Fruit fly (Drosophila melanogaster) whole organism, pupa: ENCODE results near the gene CG32459.

Source experiments
- CG13204 ChIP-seq: fragments of 200-800 bp; sonication (Bioruptor generic); optimal IDR thresholded peaks from 2 replicates; lab custom pipeline; 2018; ENCODE audit warnings: missing biosample characterization, mild to moderate bottlenecking, missing genetic modification characterization, moderate library complexity
- CG14655 ChIP-seq: fragments of 200-800 bp; sonication (Bioruptor generic); optimal IDR thresholded peaks from 3 replicates; lab custom pipeline; 2017; ENCODE audit warnings: mild to moderate bottlenecking, missing biosample characterization, missing genetic modification reagents, missing genetic modification characterization
- CG15710 ChIP-seq: fragments of 200-800 bp; sonication (Bioruptor generic); optimal IDR thresholded peaks from 2 replicates; lab custom pipeline; 2018; ENCODE audit warnings: missing biosample characterization, mild to moderate bottlenecking, missing genetic modification characterization, moderate library complexity
- CG8159 ChIP-seq: fragments of 200-800 bp; sonication (Bioruptor generic); optimal IDR thresholded peaks from 3 replicates; lab custom pipeline; 2018; ENCODE audit warnings: missing biosample characterization, mild to moderate bottlenecking, missing genetic modification characterization, moderate library complexity
- CG8301 ChIP-seq: fragments of 200-800 bp; sonication (Bioruptor generic); optimal IDR thresholded peaks from 2 replicates; lab custom pipeline; 2018; ENCODE audit warnings: missing biosample characterization, mild to moderate bottlenecking, missing genetic modification characterization
- CG9948 ChIP-seq: fragments of 200-800 bp; sonication (Bioruptor generic); optimal IDR thresholded peaks from 2 replicates; lab custom pipeline; 2018; ENCODE audit warnings: missing biosample characterization, mild to moderate bottlenecking, missing genetic modification characterization, moderate library complexity
- EcR ChIP-seq: fragments of 200-800 bp; sonication (Bioruptor generic); optimal IDR thresholded peaks from 3 replicates; lab custom pipeline; 2019; ENCODE audit warnings: missing biosample characterization, missing genetic modification characterization, mild to moderate bottlenecking, moderate library complexity, missing genetic modification reagents
- Pif1B ChIP-seq: fragments of 200-800 bp; sonication (Bioruptor generic); optimal IDR thresholded peaks from 3 replicates; lab custom pipeline; 2016; ENCODE audit warnings: missing biosample characterization, missing genetic modification characterization
- Snoo ChIP-seq: fragments of 200-800 bp; sonication (Bioruptor generic); optimal IDR thresholded peaks from 3 replicates; lab custom pipeline; 2017; ENCODE audit warnings: missing biosample characterization, mild to moderate bottlenecking, missing genetic modification characterization, inconsistent platforms
- rn ChIP-seq: fragments of 200-800 bp; sonication (Bioruptor generic); IDR thresholded peaks from 2 replicates; pipeline ENCODE4 v1.3.6; 2022; ENCODE audit warnings: missing biosample characterization, missing genetic modification characterization

dm6 chr3L:22880914-22881313 lies 25.1 kb upstream of the CG32459 start, which contains the start of gene slif:
- TF ChIP-seq rn (GFP tag; lab: Robert Waterston, UW) (no peak), CG13204 (GFP tag; lab: Kevin White, UChicago) (no peak), EcR (GFP tag; lab: Kevin White, UChicago) (no peak), Pif1B (GFP tag; lab: Kevin White, UChicago) (no peak), CG8301 (tag; lab: Kevin White, UChicago) (no peak), CG9948 (tag; lab: Kevin White, UChicago) (no peak), CG8159 (tag; lab: Kevin White, UChicago) (no peak), CG14655 (GFP tag; lab: Kevin White, UChicago) (no peak), CG15710 (tag; lab: Kevin White, UChicago) (no peak), Snoo (tag; lab: Kevin White, UChicago) (no peak)
